Worm (Caenorhabditis elegans): ENCODE measurements around the gene talp-3.

talp-3 gene

DNA sequence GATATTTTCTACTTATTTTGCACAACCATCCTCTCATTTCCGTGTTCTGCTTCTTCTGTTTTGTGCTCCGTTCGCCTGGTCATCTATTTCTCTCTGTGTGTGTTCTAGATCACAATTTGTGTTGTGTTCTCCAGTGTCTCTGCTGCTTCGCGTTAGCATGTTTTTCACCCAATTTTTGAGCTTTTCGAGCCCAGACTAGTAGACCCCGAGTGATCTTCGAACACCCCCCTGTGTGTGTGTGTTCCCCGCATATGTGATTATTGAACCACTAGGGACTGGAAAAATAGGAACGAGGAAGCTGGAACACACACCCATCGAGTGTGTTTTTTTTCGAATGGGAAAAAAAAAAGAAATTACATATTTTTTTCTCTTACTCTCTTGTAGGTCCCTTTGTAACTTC, 34.6 kb downstream of the talp-3 start:
- peak; percentile 8 for TF ChIP-seq ama-1 (optimal IDR thresholded peaks at IDR 0.05)
- no peak for TF ChIP-seq snpc-4 (tag; optimal IDR thresholded peaks at IDR 0.05)

DNA sequence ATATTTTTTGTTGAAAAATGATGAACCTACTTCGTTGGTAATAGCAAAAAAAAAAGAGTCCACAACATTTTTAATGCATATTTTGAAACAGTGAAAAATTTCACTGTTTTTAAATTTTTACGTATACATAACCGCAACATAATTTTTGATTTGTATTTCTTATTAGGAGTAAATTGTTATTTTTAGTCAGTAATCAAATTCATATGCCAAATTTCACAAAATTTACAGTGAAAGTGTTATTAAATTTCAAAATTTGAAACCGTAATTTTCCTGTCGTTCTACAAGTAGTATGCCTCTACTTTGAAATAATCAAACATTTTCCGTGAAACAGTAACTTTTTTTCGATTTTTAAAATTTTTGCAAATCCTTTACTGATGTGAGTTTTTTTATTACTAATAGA, 35.2 kb downstream of the talp-3 start:
- TF ChIP-seq elt-3 (tag; optimal IDR thresholded peaks at IDR 0.05) (no peak), ceh-82 (tag; optimal IDR thresholded peaks at IDR 0.05) (no peak)

DNA sequence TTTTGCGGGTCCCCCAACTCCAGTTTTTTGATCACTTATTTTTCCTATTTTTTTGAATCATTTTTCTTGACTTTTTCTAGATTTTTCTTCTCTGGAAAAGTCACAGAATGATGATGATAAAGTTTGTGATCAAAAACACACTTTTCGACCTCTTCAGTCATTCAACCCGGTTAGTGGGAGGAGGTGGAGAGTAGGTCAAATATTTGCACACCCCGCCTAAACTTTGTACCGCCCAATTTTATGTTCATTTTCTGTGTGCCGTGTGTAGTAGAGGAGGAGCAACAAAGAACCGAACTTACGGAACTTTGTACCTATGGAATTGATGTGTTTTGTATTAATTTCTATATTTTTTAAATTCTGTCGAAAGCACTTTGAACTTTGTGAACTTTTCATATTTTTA, 35.7 kb downstream of the talp-3 start:
- TF ChIP-seq ama-1 (optimal IDR thresholded peaks at IDR 0.05) (peak; percentile 23), nhr-77 (tag; optimal IDR thresholded peaks at IDR 0.05) (no peak), pha-4 (tag; optimal IDR thresholded peaks at IDR 0.05) (peak; percentile 59), elt-2 (tag; optimal IDR thresholded peaks at IDR 0.05) (peak; percentile 31)

DNA sequence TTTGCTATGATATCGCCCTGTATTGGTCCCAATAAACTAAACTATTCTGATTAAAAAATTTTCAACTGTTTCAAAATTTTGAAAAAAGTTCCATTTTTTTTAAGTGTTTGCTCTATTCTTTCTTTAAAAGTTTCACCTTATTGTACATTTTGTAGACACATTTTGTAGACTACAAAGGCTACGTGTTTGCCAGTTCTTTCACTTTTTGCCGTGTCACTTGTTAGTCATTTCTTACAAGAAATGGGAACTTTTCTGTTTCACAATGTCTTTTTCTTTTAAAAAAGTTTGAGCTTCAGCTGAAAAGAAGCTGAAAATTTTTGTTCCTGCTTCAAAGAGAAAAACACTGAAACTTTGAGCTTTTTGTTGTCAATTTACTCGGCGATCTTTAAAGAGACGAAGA, 36.1 kb downstream of the talp-3 start:
- no peak for TF ChIP-seq R02D3.7 (tag; optimal IDR thresholded peaks at IDR 0.05)
- TF ChIP-seq tbx-2 (tag; optimal IDR thresholded peaks at IDR 0.05): no peak

DNA sequence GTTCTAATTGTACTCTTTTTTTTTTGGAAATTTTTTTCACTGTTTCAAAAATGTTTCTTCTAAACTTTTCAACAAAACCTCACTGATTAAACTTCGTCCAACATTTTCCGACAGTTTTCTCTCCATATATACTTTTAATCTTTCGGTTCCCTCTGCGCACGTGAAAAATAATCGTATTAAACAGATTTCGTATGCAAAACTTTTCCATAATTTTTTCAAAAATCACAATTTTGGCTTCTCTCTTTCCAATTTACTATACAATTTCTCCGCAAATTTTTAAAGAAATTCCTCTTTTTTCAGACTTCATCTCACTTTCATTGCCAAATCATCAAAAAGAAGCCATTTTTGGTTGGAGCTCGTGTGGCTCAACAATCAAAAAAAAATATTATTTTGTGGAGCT, 36.9 kb downstream of the talp-3 start, which contains the start of gene dmd-6:
dmd-6 (plus strand) TSS at position 301 of the 400 bp plus-strand sequence.
- TF ChIP-seq skn-1 (tag; optimal IDR thresholded peaks at IDR 0.05): no peak
- no peak for TF ChIP-seq ama-1 (optimal IDR thresholded peaks at IDR 0.05)
- no peak for TF ChIP-seq nhr-237 (tag; optimal IDR thresholded peaks at IDR 0.05)
- no peak for TF ChIP-seq lin-39 (tag; optimal IDR thresholded peaks at IDR 0.05)
- TF ChIP-seq elt-3 (tag; optimal IDR thresholded peaks at IDR 0.05): no peak
- no peak for TF ChIP-seq egl-5 (tag; optimal IDR thresholded peaks at IDR 0.05)
- no peak for TF ChIP-seq nhr-77 (tag; optimal IDR thresholded peaks at IDR 0.05)
- TF ChIP-seq egl-27 (tag; optimal IDR thresholded peaks at IDR 0.05): no peak

DNA sequence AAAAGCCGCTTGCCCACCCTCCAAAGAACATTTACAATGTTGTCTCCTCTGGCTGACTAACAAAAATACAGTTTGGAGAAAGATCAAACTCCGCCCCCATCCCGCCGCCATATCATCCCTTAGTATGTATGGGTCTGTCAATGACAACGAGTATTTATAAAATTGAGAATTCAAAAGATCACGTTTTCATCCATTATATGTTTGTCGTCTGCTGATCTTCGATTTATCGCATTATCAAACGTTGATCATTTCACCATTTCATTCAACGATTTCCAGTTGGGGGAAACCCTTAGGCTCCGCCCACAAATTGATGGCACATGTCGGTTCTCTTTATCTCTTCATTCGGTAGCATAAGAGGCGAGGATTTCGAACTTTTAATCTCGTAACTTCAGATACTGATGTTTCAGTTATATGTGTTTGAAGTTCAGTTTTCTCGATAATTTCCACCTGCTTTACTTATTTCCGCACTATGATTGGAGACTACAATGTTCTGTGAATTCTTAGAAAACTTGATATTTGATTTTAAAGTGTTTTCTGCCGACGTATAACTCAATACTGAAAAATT, 38.9 kb downstream of the talp-3 start:
- TF ChIP-seq ceh-82 (tag; optimal IDR thresholded peaks at IDR 0.05) (no peak), nhr-11 (tag; optimal IDR thresholded peaks at IDR 0.05) (peak; percentile 65), ztf-4 (tag; optimal IDR thresholded peaks at IDR 0.05) (peak; percentile 44), lsy-12 (tag; optimal IDR thresholded peaks at IDR 0.05) (no peak), aly-2 (tag; optimal IDR thresholded peaks at IDR 0.05) (no peak), tbx-2 (tag; optimal IDR thresholded peaks at IDR 0.05) (peak; percentile 23), nhr-25 (tag; optimal IDR thresholded peaks at IDR 0.05) (peak; percentile 65), elt-1 (tag; optimal IDR thresholded peaks at IDR 0.05) (no peak), unc-62 (GFP tag; optimal IDR thresholded peaks at IDR 0.05) (peak; percentile 0), elt-3 (tag; optimal IDR thresholded peaks at IDR 0.05) (peak; percentile 55 to 82 (median 69)), ama-1 (optimal IDR thresholded peaks at IDR 0.05) (peak; percentile 84), fkh-10 (GFP tag; optimal IDR thresholded peaks at IDR 0.05) (no peak), nhr-43 (tag; optimal IDR thresholded peaks at IDR 0.05; ENCODE audit: poor library complexity, severe bottlenecking) (peak; percentile 91), ZK546.5 (tag; optimal IDR thresholded peaks at IDR 0.05) (no peak), nhr-23 (tag; optimal IDR thresholded peaks at IDR 0.05) (peak; percentile 83), nhr-67 (tag; optimal IDR thresholded peaks at IDR 0.05) (no peak), unc-39 (tag; optimal IDR thresholded peaks at IDR 0.05) (no peak), pha-4 (tag; optimal IDR thresholded peaks at IDR 0.05) (peak; percentile 1), elt-2 (tag; optimal IDR thresholded peaks at IDR 0.05) (peak; percentile 11), fkh-2 (tag; optimal IDR thresholded peaks at IDR 0.05) (no peak), hmg-11 (tag; optimal IDR thresholded peaks at IDR 0.05) (no peak), ztf-11 (tag; optimal IDR thresholded peaks at IDR 0.05) (no peak), R02D3.7 (tag; optimal IDR thresholded peaks at IDR 0.05) (peak; percentile 8), nfya-1 (tag; optimal IDR thresholded peaks at IDR 0.05; ENCODE audit: insufficient read depth) (peak; percentile 42), skn-1 (tag; optimal IDR thresholded peaks at IDR 0.05) (no peak), jun-1 (tag; optimal IDR thresholded peaks at IDR 0.05) (no peak)
